Worm (Caenorhabditis elegans) whole organism, mixed stage, embryonic: ENCODE data around the gene C07A9.12.

ENCODE experiments used
- M03D4.4 ChIP-seq: sonication (generic microtip); optimal IDR thresholded peaks from 2 replicates; lab custom pipeline; 2017; ENCODE audit warnings: mild to moderate bottlenecking, missing genetic modification characterization, missing compliant biosample characterization
- flh-1 ChIP-seq: fragments of 200-800 bp; sonication (Bioruptor generic); optimal IDR thresholded peaks from 2 replicates; lab custom pipeline; 2018; ENCODE audit warnings: mild to moderate bottlenecking, missing genetic modification characterization, moderate library complexity, missing compliant biosample characterization
- lsy-2 ChIP-seq: fragments of 150-350 bp; optimal IDR thresholded peaks from 2 replicates; lab custom pipeline; 2014; ENCODE audit warnings: missing biosample characterization, missing genetic modification characterization
- mls-2 ChIP-seq: sonication (generic microtip); optimal IDR thresholded peaks from 2 replicates; lab custom pipeline; 2016; ENCODE audit warnings: mild to moderate bottlenecking, missing genetic modification characterization, moderate library complexity, missing compliant biosample characterization
- snpc-4 ChIP-seq: fragments of 150-350 bp; optimal IDR thresholded peaks from 2 replicates; lab custom pipeline; 2014; ENCODE audit warnings: missing biosample characterization, missing genetic modification characterization

DNA sequence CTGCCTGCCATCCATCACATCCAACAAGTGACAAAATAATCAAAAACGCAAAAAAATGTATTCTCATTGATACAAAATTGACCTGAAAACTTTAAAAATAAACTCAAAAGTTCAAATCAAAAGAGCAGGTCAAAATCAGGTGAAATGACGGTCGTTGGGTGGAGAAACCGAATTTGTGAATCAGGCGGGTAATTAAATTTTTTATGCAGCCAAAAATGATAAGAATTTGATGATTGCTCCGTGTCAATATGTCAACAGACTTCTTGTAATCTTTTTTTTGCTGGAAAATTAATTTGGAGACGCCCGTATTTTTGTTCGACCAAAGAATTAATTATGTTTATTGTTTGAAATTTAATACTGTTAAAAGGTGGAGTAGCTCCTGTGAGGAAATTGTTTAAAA, 13.5 kb downstream of the C07A9.12 start, which contains the start of gene ncx-6:
- TF ChIP-seq lsy-2 (tag; lab: Kevin White, UChicago), result no peak
- no peak for TF ChIP-seq M03D4.4 (tag; lab: Kevin White, UChicago)
- TF ChIP-seq flh-1, result no peak
- no peak for TF ChIP-seq mls-2 (tag; lab: Kevin White, UChicago)
- no peak for TF ChIP-seq snpc-4 (tag; lab: Kevin White, UChicago)
